Fruit fly (Drosophila melanogaster) Kc167 (cell line): ENCODE results near the gene Cpr65Av.

Experiments
- Myc ChIP-seq: fragments of >200 bp; optimal IDR thresholded peaks from 2 replicates; lab custom pipeline; 2017; ENCODE audit warnings: missing external identifiers
- Sin3A ChIP-seq: fragments of >200 bp; optimal IDR thresholded peaks from 2 replicates; lab custom pipeline; 2018; ENCODE audit warnings: missing external identifiers

DNA sequence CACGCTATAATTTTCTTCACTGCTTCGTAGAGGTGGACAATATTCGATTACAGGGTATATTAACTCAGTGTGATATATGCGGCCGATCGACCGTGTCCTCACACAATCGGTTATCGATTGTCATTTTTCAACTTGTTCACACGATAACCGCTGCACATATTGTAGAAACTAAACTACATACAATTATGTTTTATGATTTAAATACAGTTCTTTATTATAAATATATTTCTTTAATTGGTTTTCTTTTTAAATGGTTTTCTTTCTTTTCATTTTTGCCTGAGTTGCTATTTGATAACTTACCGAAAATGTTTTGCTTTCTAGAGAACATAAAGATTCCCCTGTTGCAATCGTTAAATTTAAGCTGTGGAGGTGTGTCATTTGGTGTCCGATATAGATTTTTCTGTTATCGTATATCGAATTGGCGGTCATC lies 34.1 kb upstream of the Cpr65Av start, which contains the start of the genes fmt and CG7376:
- TF ChIP-seq Sin3A (lab: Kevin White, UChicago) (no peak), Myc (lab: Kevin White, UChicago) (no peak)
